Fruit fly (Drosophila melanogaster) whole organism, embryonic: Measurements from ENCODE around the gene cdi.

Experiments used
- Antp ChIP-seq: fragments of 200-800 bp; sonication (Bioruptor generic); optimal IDR thresholded peaks from 3 replicates; lab custom pipeline; 2016; ENCODE audit warnings: missing biosample characterization, missing genetic modification characterization
- Bgb ChIP-seq: fragments of 200-800 bp; sonication (Bioruptor generic); IDR thresholded peaks from 2 replicates; pipeline ENCODE4 v1.3.6; 2022; ENCODE audit warnings: missing biosample characterization, missing genetic modification characterization; ENCODE audit not compliant: partially characterized antibody
- BtbVII ChIP-seq: fragments of 200-800 bp; sonication (Bioruptor generic); optimal IDR thresholded peaks from 3 replicates; lab custom pipeline; 2017; ENCODE audit warnings: missing biosample characterization, mild to moderate bottlenecking, missing genetic modification characterization
- CG10274 ChIP-seq: fragments of 200-800 bp; sonication (Bioruptor generic); optimal IDR thresholded peaks from 3 replicates; lab custom pipeline; 2017; ENCODE audit warnings: missing biosample characterization, mild to moderate bottlenecking, missing genetic modification characterization
- CG10979 ChIP-seq: fragments of 200-800 bp; sonication (Bioruptor generic); optimal IDR thresholded peaks from 2 replicates; lab custom pipeline; 2018; ENCODE audit warnings: missing biosample characterization, mild to moderate bottlenecking, missing genetic modification characterization, moderate library complexity
- CG12071 ChIP-seq: fragments of 200-800 bp; sonication (Bioruptor generic); optimal IDR thresholded peaks from 3 replicates; lab custom pipeline; 2018; ENCODE audit warnings: missing biosample characterization, mild to moderate bottlenecking, missing genetic modification characterization
- CG12299 ChIP-seq: fragments of 200-800 bp; sonication (Bioruptor generic); optimal IDR thresholded peaks from 2 replicates; lab custom pipeline; 2018; ENCODE audit warnings: missing biosample characterization, mild to moderate bottlenecking, missing genetic modification characterization
- CG13287 ChIP-seq: fragments of 200-800 bp; sonication (Bioruptor generic); IDR thresholded peaks from 2 replicates; pipeline ENCODE4 v1.3.6; 2022; ENCODE audit warnings: missing biosample characterization, missing genetic modification characterization; ENCODE audit not compliant: partially characterized antibody
- CG13296 ChIP-seq: fragments of 200-800 bp; sonication (Bioruptor generic); optimal IDR thresholded peaks from 3 replicates; lab custom pipeline; 2018; ENCODE audit warnings: missing biosample characterization, mild to moderate bottlenecking, missing genetic modification characterization
- CG13424 ChIP-seq: fragments of 200-800 bp; sonication (Bioruptor generic); optimal IDR thresholded peaks from 2 replicates; lab custom pipeline; 2019; ENCODE audit warnings: missing biosample characterization, mild to moderate bottlenecking, missing genetic modification characterization, moderate library complexity
- CG14441 ChIP-seq: fragments of 200-800 bp; sonication (Bioruptor generic); IDR thresholded peaks from 2 replicates; pipeline ENCODE4 v1.3.6; 2022; ENCODE audit warnings: missing biosample characterization, missing genetic modification characterization
- CG15269 ChIP-seq: fragments of 200-800 bp; sonication (Bioruptor generic); optimal IDR thresholded peaks from 2 replicates; lab custom pipeline; 2018; ENCODE audit warnings: missing biosample characterization, mild to moderate bottlenecking, missing genetic modification characterization, moderate library complexity
- CG17829 ChIP-seq: fragments of 200-800 bp; optimal IDR thresholded peaks from 2 replicates; lab custom pipeline; 2019; ENCODE audit warnings: missing biosample characterization, mild to moderate bottlenecking, missing genetic modification characterization, moderate library complexity
- CG18262 ChIP-seq: fragments of 200-800 bp; optimal IDR thresholded peaks from 3 replicates; lab custom pipeline; 2019; ENCODE audit warnings: missing biosample characterization, mild to moderate bottlenecking, missing genetic modification characterization, moderate library complexity
- CG1832 ChIP-seq: fragments of 200-800 bp; sonication (Bioruptor generic); optimal IDR thresholded peaks from 2 replicates; lab custom pipeline; 2017; ENCODE audit warnings: missing biosample characterization, mild to moderate bottlenecking, missing genetic modification characterization, inconsistent platforms
- CG33557 ChIP-seq: fragments of 200-800 bp; sonication (Bioruptor generic); optimal IDR thresholded peaks from 2 replicates; lab custom pipeline; 2019; ENCODE audit warnings: missing biosample characterization, mild to moderate bottlenecking, missing genetic modification characterization, moderate library complexity
- CG5245 ChIP-seq: fragments of 200-800 bp; sonication (Bioruptor generic); optimal IDR thresholded peaks from 3 replicates; lab custom pipeline; 2016; ENCODE audit warnings: missing biosample characterization, missing genetic modification characterization
- CG6683 ChIP-seq: fragments of 200-800 bp; sonication (Bioruptor generic); optimal IDR thresholded peaks from 2 replicates; lab custom pipeline; 2017; ENCODE audit warnings: missing biosample characterization, mild to moderate bottlenecking, missing genetic modification characterization, missing genetic modification reagents
- CG8924 ChIP-seq: fragments of 200-800 bp; optimal IDR thresholded peaks from 3 replicates; lab custom pipeline; 2019; ENCODE audit warnings: missing biosample characterization, mild to moderate bottlenecking, missing genetic modification characterization, moderate library complexity
- CG9437 ChIP-seq: fragments of 200-800 bp; sonication (Bioruptor generic); optimal IDR thresholded peaks from 2 replicates; lab custom pipeline; 2018; ENCODE audit warnings: missing biosample characterization, mild to moderate bottlenecking, missing genetic modification characterization
- CoRest ChIP-seq: fragments of 200-800 bp; sonication (Bioruptor generic); optimal IDR thresholded peaks from 3 replicates; lab custom pipeline; 2018; ENCODE audit warnings: missing biosample characterization, mild to moderate bottlenecking, missing genetic modification characterization, moderate library complexity
- Deaf1 ChIP-seq: fragments of 200-800 bp; optimal IDR thresholded peaks from 3 replicates; lab custom pipeline; 2019; ENCODE audit warnings: missing biosample characterization, mild to moderate bottlenecking, missing genetic modification characterization, moderate library complexity
- Dfd ChIP-seq, 2 experiments: fragments of >200 bp; optimal IDR thresholded peaks; 2 replicates each; lab custom pipeline; 2017; ENCODE audit warnings: missing biosample characterization in 2 of 2, missing genetic modification characterization in 2 of 2
- Doc2 ChIP-seq: fragments of 200-800 bp; sonication (Bioruptor generic); IDR thresholded peaks from 2 replicates; pipeline ENCODE4 v1.3.6; 2022; ENCODE audit warnings: missing biosample characterization, missing genetic modification characterization
- Gug ChIP-seq: fragments of 200-800 bp; sonication (Bioruptor generic); IDR thresholded peaks from 4 replicates; pipeline ENCODE4 v1.3.6; 2022; ENCODE audit warnings: missing biosample characterization, missing genetic modification characterization
- MTF-1 ChIP-seq: fragments of 200-800 bp; sonication (Bioruptor generic); optimal IDR thresholded peaks from 2 replicates; lab custom pipeline; 2018; ENCODE audit warnings: missing biosample characterization, mild to moderate bottlenecking, missing genetic modification characterization, borderline replicate concordance
- Max ChIP-seq: fragments of 200-800 bp; sonication (Bioruptor generic); optimal IDR thresholded peaks from 2 replicates; lab custom pipeline; 2016; ENCODE audit warnings: missing biosample characterization, mild to moderate bottlenecking, missing genetic modification characterization
- NfI ChIP-seq: fragments of 200-800 bp; sonication (Bioruptor generic); optimal IDR thresholded peaks from 3 replicates; lab custom pipeline; 2018; ENCODE audit warnings: missing biosample characterization, mild to moderate bottlenecking, missing genetic modification characterization, moderate library complexity
- Oaz ChIP-seq: fragments of 200-800 bp; sonication (Bioruptor generic); IDR thresholded peaks from 2 replicates; pipeline ENCODE4 v1.3.6; 2022; ENCODE audit warnings: missing biosample characterization, missing genetic modification characterization
- Xrp1 ChIP-seq: fragments of 200-800 bp; sonication (Bioruptor generic); IDR thresholded peaks from 2 replicates; pipeline ENCODE4 v1.3.6; 2022; ENCODE audit warnings: missing biosample characterization, missing genetic modification characterization
- cg ChIP-seq: fragments of 200-800 bp; sonication (Bioruptor generic); optimal IDR thresholded peaks from 3 replicates; lab custom pipeline; 2019; ENCODE audit warnings: missing biosample characterization, mild to moderate bottlenecking, missing genetic modification characterization, moderate library complexity
- corto ChIP-seq: fragments of 200-800 bp; sonication (Bioruptor generic); optimal IDR thresholded peaks from 2 replicates; lab custom pipeline; 2016; ENCODE audit warnings: missing biosample characterization, mild to moderate bottlenecking, missing genetic modification characterization, moderate library complexity
- crp ChIP-seq, 2 experiments: fragments of 200-800 bp; sonication (Bioruptor generic); optimal IDR thresholded peaks; 2 replicates in 1 of 2; 3 replicates in 1 of 2; lab custom pipeline; 2017; ENCODE audit warnings: missing biosample characterization in 2 of 2, missing genetic modification characterization in 2 of 2, mild to moderate bottlenecking in 1 of 2, moderate library complexity in 1 of 2
- dimm ChIP-seq: fragments of 200-800 bp; sonication (Bioruptor generic); IDR thresholded peaks from 2 replicates; pipeline ENCODE4 v1.3.6; 2022; ENCODE audit warnings: missing biosample characterization, missing genetic modification characterization
- dpn ChIP-seq, 2 experiments: fragments of 200-800 bp; sonication (Bioruptor generic); optimal IDR thresholded peaks; 3 replicates each; lab custom pipeline; 2016; ENCODE audit warnings: missing biosample characterization in 2 of 2, missing genetic modification characterization in 2 of 2
- eve ChIP-seq, 2 experiments: fragments of >200 bp; optimal IDR thresholded peaks; 2 replicates each; lab custom pipeline; 2017; ENCODE audit warnings: missing biosample characterization in 2 of 2, missing genetic modification characterization in 2 of 2
- fd96Cb ChIP-seq: fragments of 200-800 bp; sonication (Bioruptor generic); optimal IDR thresholded peaks from 2 replicates; lab custom pipeline; 2018; ENCODE audit warnings: missing biosample characterization, mild to moderate bottlenecking, missing genetic modification characterization, moderate library complexity
- gfzf ChIP-seq: fragments of 200-800 bp; sonication (Bioruptor generic); optimal IDR thresholded peaks from 2 replicates; lab custom pipeline; 2016; ENCODE audit warnings: missing biosample characterization, mild to moderate bottlenecking, missing genetic modification characterization, moderate library complexity
- gsb ChIP-seq: fragments of 200-800 bp; sonication (Bioruptor generic); IDR thresholded peaks from 2 replicates; pipeline ENCODE4 v1.3.6; 2022; ENCODE audit warnings: missing biosample characterization, missing genetic modification characterization
- insv ChIP-seq, 2 experiments: fragments of 200-800 bp; sonication (Bioruptor generic); optimal IDR thresholded peaks; 3 replicates each; lab custom pipeline; 2016 to 2018; ENCODE audit warnings: missing biosample characterization in 2 of 2, missing genetic modification characterization in 2 of 2
- repo ChIP-seq: fragments of 200-800 bp; sonication (Bioruptor generic); optimal IDR thresholded peaks from 2 replicates; lab custom pipeline; 2016; ENCODE audit warnings: missing biosample characterization, missing genetic modification characterization
- sens ChIP-seq: fragments of 200-800 bp; sonication (Bioruptor generic); peaks from one replicate; lab custom pipeline; 2016; ENCODE audit warnings: missing biosample characterization, missing genetic modification characterization
- sens-2 ChIP-seq: fragments of 200-800 bp; sonication (Bioruptor generic); IDR thresholded peaks from 2 replicates; pipeline ENCODE4 v1.3.6; 2022; ENCODE audit warnings: missing biosample characterization, missing genetic modification characterization
- sim ChIP-seq: fragments of 200-800 bp; sonication (Bioruptor generic); IDR thresholded peaks from 2 replicates; pipeline ENCODE4 v1.3.6; 2022; ENCODE audit warnings: missing biosample characterization, missing genetic modification characterization
- sisA ChIP-seq: fragments of 200-800 bp; sonication (Bioruptor generic); IDR thresholded peaks from 2 replicates; pipeline ENCODE4 v1.3.6; 2022; ENCODE audit warnings: missing biosample characterization, missing genetic modification characterization
- slou ChIP-seq: fragments of 200-800 bp; sonication (Bioruptor generic); optimal IDR thresholded peaks from 3 replicates; lab custom pipeline; 2016; ENCODE audit warnings: missing biosample characterization, missing genetic modification characterization
- sug ChIP-seq: fragments of 200-800 bp; optimal IDR thresholded peaks from 2 replicates; lab custom pipeline; 2019; ENCODE audit warnings: missing biosample characterization, mild to moderate bottlenecking, missing genetic modification characterization, moderate library complexity
- vvl ChIP-seq: fragments of 200-800 bp; sonication (Bioruptor generic); IDR thresholded peaks from 2 replicates; pipeline ENCODE4 v1.3.6; 2022; ENCODE audit warnings: missing biosample characterization, missing genetic modification characterization
- zf30C ChIP-seq: fragments of 200-800 bp; sonication (Bioruptor generic); optimal IDR thresholded peaks from 3 replicates; lab custom pipeline; 2018; ENCODE audit warnings: missing biosample characterization, mild to moderate bottlenecking, missing genetic modification characterization

cdi gene

DNA sequence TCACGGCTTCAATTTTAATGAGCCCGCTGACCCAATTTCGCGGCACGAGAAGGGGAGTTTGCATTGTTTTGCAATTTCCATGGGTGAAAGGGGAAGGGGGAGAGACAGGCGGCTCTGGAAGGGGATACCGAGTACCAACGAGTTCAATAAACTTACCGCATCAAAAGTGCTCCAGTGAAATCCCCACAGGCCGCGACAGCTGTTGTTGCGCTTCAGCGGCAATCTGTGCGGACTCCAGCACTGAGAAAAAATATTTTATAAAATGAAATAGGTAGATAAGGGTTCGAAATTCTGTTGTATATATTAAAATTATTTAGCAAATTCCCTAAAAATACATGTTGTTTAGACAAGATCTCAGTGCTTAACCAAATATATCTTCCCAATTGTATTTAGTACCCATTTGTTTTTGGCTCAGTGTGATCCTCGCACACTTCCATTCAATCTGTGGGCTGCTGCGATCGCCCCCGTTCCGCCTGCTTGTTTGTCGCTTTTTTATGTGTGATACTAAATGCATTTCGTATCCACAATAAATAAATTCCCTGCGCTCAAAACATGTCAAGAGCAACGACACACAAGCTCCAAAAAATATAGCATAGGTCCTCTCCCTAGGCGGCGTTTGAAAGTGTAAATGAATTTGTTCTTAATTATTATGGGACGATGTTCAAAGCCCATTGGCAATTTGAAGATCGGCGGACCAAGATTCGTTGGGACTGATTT is 98.4 kb downstream of the cdi start:
- peak; percentile 73 for TF ChIP-seq Max (GFP tag; lab: Kevin White, UChicago)
- peak; percentile 30 for TF ChIP-seq CG12299 (tag; lab: Kevin White, UChicago)
- TF ChIP-seq gsb (GFP tag; lab: Robert Waterston, UW), result no peak
- TF ChIP-seq sens-2 (GFP tag; lab: Robert Waterston, UW), result peak; percentile 86
- no peak for TF ChIP-seq sug (tag; lab: Kevin White, UChicago)
- peak; percentile 81 for TF ChIP-seq dimm
- TF ChIP-seq MTF-1, result peak; percentile 25
- TF ChIP-seq Oaz (GFP tag; lab: Robert Waterston, UW), result no peak
- peak; percentile 17 for TF ChIP-seq CG33557
- TF ChIP-seq CG15269, result peak; percentile 63
- TF ChIP-seq eve (GFP tag; optimal IDR thresholded peaks at IDR 0.05; lab: Kevin White, UChicago), result peak in 1 of 2 experiments; percentile 91
- peak; percentile 72 for TF ChIP-seq CG14441 (GFP tag; lab: Robert Waterston, UW)
- TF ChIP-seq Dfd (GFP tag; optimal IDR thresholded peaks at IDR 0.05; lab: Kevin White, UChicago), result no peak
- peak; percentile 34 for TF ChIP-seq repo
- peak; percentile 75 for TF ChIP-seq CG5245 (GFP tag; lab: Kevin White, UChicago)
- TF ChIP-seq CG6683 (GFP tag; lab: Kevin White, UChicago), result peak; percentile 17
- peak; percentile 91 for TF ChIP-seq CG10979 (tag; lab: Kevin White, UChicago)
- peak; percentile 68 to 76 for TF ChIP-seq dpn (GFP tag; optimal IDR thresholded peaks at IDR 0.05; lab: Kevin White, UChicago)
- peak; percentile 52 for TF ChIP-seq NfI (GFP tag; lab: Kevin White, UChicago)
- TF ChIP-seq CG1832 (GFP tag; lab: Kevin White, UChicago), result no peak
- no peak for TF ChIP-seq insv (GFP tag; optimal IDR thresholded peaks at IDR 0.05; lab: Kevin White, UChicago)
- TF ChIP-seq sisA (GFP tag; lab: Robert Waterston, UW), result peak; percentile 88
- peak; percentile 29 for TF ChIP-seq CG10274 (GFP tag; lab: Kevin White, UChicago)
- peak; percentile 20 for TF ChIP-seq Deaf1 (tag; lab: Kevin White, UChicago)
- peak; percentile 83 for TF ChIP-seq CG8924
- TF ChIP-seq Bgb (GFP tag; lab: Robert Waterston, UW), result no peak
- peak; percentile 53; the same call in 2 of the 4 replicates for TF ChIP-seq Gug (GFP tag; lab: Robert Waterston, UW)
- peak; percentile 28 for TF ChIP-seq zf30C
- peak; percentile 88 for TF ChIP-seq CG18262
- peak; percentile 81 for TF ChIP-seq CoRest (tag; lab: Kevin White, UChicago)
- peak; percentile 86 for TF ChIP-seq CG17829 (tag; lab: Kevin White, UChicago)
- peak; percentile 2 for TF ChIP-seq corto (GFP tag; lab: Kevin White, UChicago)
- TF ChIP-seq CG13287 (GFP tag; lab: Robert Waterston, UW), result no peak
- no peak for TF ChIP-seq CG13296 (GFP tag; lab: Kevin White, UChicago)
- TF ChIP-seq crp (GFP tag; optimal IDR thresholded peaks at IDR 0.05; lab: Kevin White, UChicago), result peak in 1 of 2 experiments; percentile 41
- peak; percentile 47 for TF ChIP-seq CG12071
- TF ChIP-seq sim, result peak; percentile 61; the same call in 1 of the 2 replicates
- peak; percentile 87 for TF ChIP-seq fd96Cb (tag; lab: Kevin White, UChicago)
- TF ChIP-seq CG13424 (tag; lab: Kevin White, UChicago), result peak; percentile 82
- peak; percentile 85 for TF ChIP-seq vvl (GFP tag; lab: Robert Waterston, UW)
- no peak for TF ChIP-seq Doc2 (GFP tag; lab: Robert Waterston, UW)
- TF ChIP-seq Antp (GFP tag; lab: Kevin White, UChicago), result peak; percentile 49
- TF ChIP-seq BtbVII (GFP tag; lab: Kevin White, UChicago), result peak; percentile 62
- TF ChIP-seq CG9437 (GFP tag; lab: Kevin White, UChicago), result peak; percentile 67
- peak; percentile 96 for TF ChIP-seq sens
- TF ChIP-seq cg (GFP tag; lab: Kevin White, UChicago), result no peak
- TF ChIP-seq Xrp1 (GFP tag; lab: Robert Waterston, UW), result peak; percentile 86
- TF ChIP-seq gfzf (GFP tag; lab: Kevin White, UChicago), result no peak
- TF ChIP-seq slou, result peak; percentile 20
